Fruit fly (Drosophila melanogaster) whole organism, embryonic: ENCODE data around the gene hang.

Experiments
- Atf-2 ChIP-seq: fragments of 200-800 bp; sonication (Bioruptor generic); optimal IDR thresholded peaks from 2 replicates; lab custom pipeline; 2016; ENCODE audit warnings: missing biosample characterization, missing genetic modification characterization
- CG12219 ChIP-seq: fragments of 200-800 bp; sonication (Bioruptor generic); optimal IDR thresholded peaks from 3 replicates; lab custom pipeline; 2018; ENCODE audit warnings: missing biosample characterization, mild to moderate bottlenecking, missing genetic modification characterization
- CG13287 ChIP-seq: fragments of 200-800 bp; sonication (Bioruptor generic); IDR thresholded peaks from 2 replicates; pipeline ENCODE4 v1.3.6; 2022; ENCODE audit warnings: missing biosample characterization, missing genetic modification characterization; ENCODE audit not compliant: partially characterized antibody
- CG13775 ChIP-seq: fragments of 200-800 bp; sonication (Bioruptor generic); optimal IDR thresholded peaks from 3 replicates; lab custom pipeline; 2017; ENCODE audit warnings: missing biosample characterization, mild to moderate bottlenecking, missing genetic modification characterization
- CG1603 ChIP-seq: fragments of 200-800 bp; sonication (Bioruptor generic); optimal IDR thresholded peaks from 2 replicates; lab custom pipeline; 2019; ENCODE audit warnings: missing biosample characterization, mild to moderate bottlenecking, missing genetic modification characterization, moderate library complexity
- CG1792 ChIP-seq: fragments of 200-800 bp; sonication (Bioruptor generic); optimal IDR thresholded peaks from 2 replicates; lab custom pipeline; 2016; ENCODE audit warnings: missing biosample characterization, missing genetic modification characterization
- CG1832 ChIP-seq: fragments of 200-800 bp; sonication (Bioruptor generic); optimal IDR thresholded peaks from 2 replicates; lab custom pipeline; 2017; ENCODE audit warnings: missing biosample characterization, mild to moderate bottlenecking, missing genetic modification characterization, inconsistent platforms
- CG18599 ChIP-seq: fragments of 200-800 bp; sonication (Bioruptor generic); optimal IDR thresholded peaks from 3 replicates; lab custom pipeline; 2017; ENCODE audit warnings: missing biosample characterization, missing genetic modification characterization, mild to moderate bottlenecking, moderate library complexity, missing genetic modification reagents
- CG2120 ChIP-seq: fragments of 200-800 bp; sonication (Bioruptor generic); optimal IDR thresholded peaks from 3 replicates; lab custom pipeline; 2016; ENCODE audit warnings: missing biosample characterization, missing genetic modification characterization
- CG4424 ChIP-seq: fragments of 200-800 bp; sonication (Bioruptor generic); optimal IDR thresholded peaks from 3 replicates; lab custom pipeline; 2016; ENCODE audit warnings: missing biosample characterization, missing genetic modification characterization
- CG6683 ChIP-seq: fragments of 200-800 bp; sonication (Bioruptor generic); optimal IDR thresholded peaks from 2 replicates; lab custom pipeline; 2017; ENCODE audit warnings: missing biosample characterization, mild to moderate bottlenecking, missing genetic modification characterization, missing genetic modification reagents
- CG9437 ChIP-seq: fragments of 200-800 bp; sonication (Bioruptor generic); optimal IDR thresholded peaks from 2 replicates; lab custom pipeline; 2018; ENCODE audit warnings: missing biosample characterization, mild to moderate bottlenecking, missing genetic modification characterization
- Doc3 ChIP-seq: fragments of 200-800 bp; sonication (Bioruptor generic); IDR thresholded peaks from 3 replicates; pipeline ENCODE4 v1.3.6; 2022; ENCODE audit warnings: missing biosample characterization, missing genetic modification characterization; ENCODE audit not compliant: partially characterized antibody
- Dref ChIP-seq: fragments of 200-800 bp; sonication (Bioruptor generic); IDR thresholded peaks from 2 replicates; pipeline ENCODE4 v1.3.6; 2022; ENCODE audit warnings: missing biosample characterization, missing genetic modification characterization
- Eip74EF ChIP-seq, 2 experiments: fragments of 200-800 bp in 1 of 2; fragments of >200 bp in 1 of 2; sonication (Bioruptor generic) in 1 of 2; optimal IDR thresholded peaks; 2 replicates each; lab custom pipeline; 2017 to 2019; ENCODE audit warnings: missing biosample characterization in 2 of 2, missing genetic modification characterization in 2 of 2, mild to moderate bottlenecking in 1 of 2, moderate library complexity in 1 of 2
- Ets65A ChIP-seq: fragments of 200-800 bp; sonication (Bioruptor generic); peaks from one replicate; lab custom pipeline; 2016; ENCODE audit warnings: missing biosample characterization, missing genetic modification characterization
- Gsc ChIP-seq: fragments of 200-800 bp; sonication (Bioruptor generic); IDR thresholded peaks from 2 replicates; pipeline ENCODE4 v1.3.6; 2022; ENCODE audit warnings: missing biosample characterization, missing genetic modification characterization
- Kr ChIP-seq: fragments of 200-800 bp; sonication (Bioruptor generic); optimal IDR thresholded peaks from 2 replicates; lab custom pipeline; 2017; ENCODE audit warnings: missing biosample characterization, mild to moderate bottlenecking, missing genetic modification characterization
- Max ChIP-seq: fragments of 200-800 bp; sonication (Bioruptor generic); optimal IDR thresholded peaks from 2 replicates; lab custom pipeline; 2016; ENCODE audit warnings: missing biosample characterization, mild to moderate bottlenecking, missing genetic modification characterization
- Med ChIP-seq: fragments of 200-800 bp; sonication (Bioruptor generic); peaks from one replicate; lab custom pipeline; 2016; ENCODE audit warnings: missing biosample characterization, missing genetic modification characterization, mild to moderate bottlenecking, inconsistent platforms, moderate library complexity
- NFAT ChIP-seq: fragments of 200-800 bp; sonication (Bioruptor generic); IDR thresholded peaks from 2 replicates; pipeline ENCODE4 v1.3.6; 2022; ENCODE audit warnings: missing biosample characterization, missing genetic modification characterization
- Pdp1 ChIP-seq, 2 experiments: fragments of 200-800 bp; sonication (Bioruptor generic); optimal IDR thresholded peaks; 3 replicates each; lab custom pipeline; 2016; ENCODE audit warnings: missing biosample characterization in 2 of 2, missing genetic modification characterization in 2 of 2, mild to moderate bottlenecking in 1 of 2, moderate library complexity in 1 of 2
- Side ChIP-seq: fragments of 200-800 bp; sonication (Bioruptor generic); optimal IDR thresholded peaks from 2 replicates; lab custom pipeline; 2016; ENCODE audit warnings: missing biosample characterization, missing genetic modification characterization
- Six4 ChIP-seq: fragments of 200-800 bp; sonication (Bioruptor generic); optimal IDR thresholded peaks from 2 replicates; lab custom pipeline; 2016; ENCODE audit warnings: missing biosample characterization, missing genetic modification characterization
- ap ChIP-seq: fragments of 200-800 bp; sonication (Bioruptor generic); IDR thresholded peaks from 2 replicates; pipeline ENCODE4 v1.3.6; 2022; ENCODE audit warnings: missing biosample characterization, missing genetic modification characterization
- bcd ChIP-seq: fragments of 200-800 bp; sonication (Bioruptor generic); optimal IDR thresholded peaks from 2 replicates; lab custom pipeline; 2017; ENCODE audit warnings: missing biosample characterization, mild to moderate bottlenecking, missing genetic modification characterization
- bsh ChIP-seq, 2 experiments: fragments of 200-800 bp; sonication (Bioruptor generic); optimal IDR thresholded peaks; 2 replicates each; lab custom pipeline; 2017 to 2018; ENCODE audit warnings: mild to moderate bottlenecking in 2 of 2, missing biosample characterization in 2 of 2, missing genetic modification characterization in 2 of 2, moderate library complexity in 1 of 2
- chinmo ChIP-seq: fragments of 200-800 bp; sonication (Bioruptor generic); IDR thresholded peaks from 4 replicates; pipeline ENCODE4 v1.3.6; 2022; ENCODE audit warnings: missing biosample characterization, missing genetic modification characterization; ENCODE audit not compliant: partially characterized antibody
- crc ChIP-seq: fragments of 200-800 bp; sonication (Bioruptor generic); optimal IDR thresholded peaks from 2 replicates; lab custom pipeline; 2016; ENCODE audit warnings: missing biosample characterization, missing genetic modification characterization
- gcm ChIP-seq: fragments of 200-800 bp; sonication (Bioruptor generic); optimal IDR thresholded peaks from 2 replicates; lab custom pipeline; 2019; ENCODE audit warnings: missing biosample characterization, mild to moderate bottlenecking, missing genetic modification characterization, moderate library complexity
- grn ChIP-seq: fragments of 200-800 bp; sonication (Bioruptor generic); optimal IDR thresholded peaks from 3 replicates; lab custom pipeline; 2017; ENCODE audit warnings: missing biosample characterization, missing genetic modification characterization
- gsb-n ChIP-seq: fragments of 200-800 bp; sonication (Bioruptor generic); optimal IDR thresholded peaks from 3 replicates; lab custom pipeline; 2018; ENCODE audit warnings: missing biosample characterization, mild to moderate bottlenecking, missing genetic modification characterization
- hb ChIP-seq: fragments of 200-800 bp; sonication (Bioruptor generic); IDR thresholded peaks from 3 replicates; pipeline ENCODE4 v1.3.6; 2022; ENCODE audit warnings: missing biosample characterization, missing genetic modification characterization; ENCODE audit not compliant: partially characterized antibody
- hkb ChIP-seq, 2 experiments: fragments of 200-800 bp in 1 of 2; fragments of >200 bp in 1 of 2; sonication (Bioruptor generic) in 1 of 2; IDR thresholded peaks in 1 of 2; optimal IDR thresholded peaks in 1 of 2; 2 replicates each; pipeline versions ENCODE4 v1.3.6 to Lab custom; 2017 to 2022; ENCODE audit warnings: missing biosample characterization in 1 of 2, missing genetic modification characterization in 1 of 2
- ind ChIP-seq: fragments of 200-800 bp; sonication (Bioruptor generic); optimal IDR thresholded peaks from 3 replicates; lab custom pipeline; 2016; ENCODE audit warnings: missing biosample characterization, missing genetic modification characterization
- insv ChIP-seq, 2 experiments: fragments of 200-800 bp; sonication (Bioruptor generic); optimal IDR thresholded peaks; 3 replicates each; lab custom pipeline; 2016 to 2018; ENCODE audit warnings: missing biosample characterization in 2 of 2, missing genetic modification characterization in 2 of 2
- nau ChIP-seq: fragments of 200-800 bp; sonication (Bioruptor generic); optimal IDR thresholded peaks from 3 replicates; lab custom pipeline; 2017; ENCODE audit warnings: missing biosample characterization, mild to moderate bottlenecking, missing genetic modification characterization, missing genetic modification reagents
- org-1 ChIP-seq: fragments of 200-800 bp; sonication (Bioruptor generic); optimal IDR thresholded peaks from 2 replicates; lab custom pipeline; 2017; ENCODE audit warnings: missing biosample characterization, missing genetic modification characterization
- pfk ChIP-seq: fragments of 200-800 bp; sonication (Bioruptor generic); optimal IDR thresholded peaks from 2 replicates; lab custom pipeline; 2018; ENCODE audit warnings: missing biosample characterization, mild to moderate bottlenecking, missing genetic modification characterization, moderate library complexity
- phol ChIP-seq: fragments of 200-800 bp; sonication (Bioruptor generic); optimal IDR thresholded peaks from 3 replicates; lab custom pipeline; 2018; ENCODE audit warnings: missing biosample characterization, mild to moderate bottlenecking, missing genetic modification characterization, moderate library complexity
- pros ChIP-seq: fragments of 200-800 bp; sonication (Bioruptor generic); optimal IDR thresholded peaks from 3 replicates; lab custom pipeline; 2019; ENCODE audit warnings: missing biosample characterization, mild to moderate bottlenecking, missing genetic modification characterization, moderate library complexity
- pum ChIP-seq: fragments of 200-800 bp; sonication (Bioruptor generic); optimal IDR thresholded peaks from 2 replicates; lab custom pipeline; 2016; ENCODE audit warnings: missing biosample characterization, missing genetic modification characterization
- row ChIP-seq: fragments of 200-800 bp; sonication (Bioruptor generic); IDR thresholded peaks from 3 replicates; pipeline ENCODE4 v1.3.6; 2022; ENCODE audit warnings: missing biosample characterization, missing genetic modification characterization
- sc ChIP-seq, 3 experiments: fragments of >200 bp in 2 of 3; fragments of 200-800 bp in 1 of 3; sonication (Bioruptor generic) in 1 of 3; optimal IDR thresholded peaks; 2 replicates in 2 of 3; 3 replicates in 1 of 3; lab custom pipeline; 2017; ENCODE audit warnings: mild to moderate bottlenecking in 1 of 3, missing biosample characterization in 1 of 3, missing genetic modification characterization in 1 of 3, missing genetic modification reagents in 1 of 3
- sna ChIP-seq: fragments of 200-800 bp; sonication (Bioruptor generic); IDR thresholded peaks from 2 replicates; pipeline ENCODE4 v1.3.6; 2022; ENCODE audit warnings: missing biosample characterization, missing genetic modification characterization; ENCODE audit not compliant: partially characterized antibody
- sqz ChIP-seq: fragments of 200-800 bp; sonication (Bioruptor generic); optimal IDR thresholded peaks from 3 replicates; lab custom pipeline; 2018; ENCODE audit warnings: missing biosample characterization, mild to moderate bottlenecking, missing genetic modification characterization
- tgo ChIP-seq: fragments of 200-800 bp; sonication (Bioruptor generic); IDR thresholded peaks from 3 replicates; pipeline ENCODE4 v1.3.6; 2022; ENCODE audit warnings: missing biosample characterization, missing genetic modification characterization
- zfh2 ChIP-seq: fragments of 200-800 bp; sonication (Bioruptor generic); optimal IDR thresholded peaks from 2 replicates; lab custom pipeline; 2016; ENCODE audit warnings: missing biosample characterization, missing genetic modification characterization

The hang gene

dm6 chrX:16426478-16427052, 3.9 kb downstream of the hang start (continued):
- no peak for TF ChIP-seq grn (GFP tag; lab: Kevin White, UChicago)
- no peak for TF ChIP-seq nau (GFP tag; lab: Kevin White, UChicago)
- no peak for TF ChIP-seq CG1603 (tag; lab: Kevin White, UChicago)
- no peak for TF ChIP-seq CG2120
- TF ChIP-seq CG18599, result peak; percentile 14
- TF ChIP-seq ind (GFP tag; lab: Kevin White, UChicago), result no peak
- no peak for TF ChIP-seq chinmo (GFP tag; lab: Robert Waterston, UW)
- TF ChIP-seq CG9437, result no peak
- TF ChIP-seq pfk (GFP tag; lab: Kevin White, UChicago), result no peak
- peak; percentile 69 for TF ChIP-seq Med (GFP tag; lab: Kevin White, UChicago)
- peak; percentile 47 for TF ChIP-seq Dref (GFP tag; lab: Robert Waterston, UW)
- no peak for TF ChIP-seq CG6683 (GFP tag; lab: Kevin White, UChicago)
- no peak for TF ChIP-seq ap (GFP tag; lab: Robert Waterston, UW)
- TF ChIP-seq NFAT (GFP tag; lab: Robert Waterston, UW), result peak; percentile 10; the same call in 1 of the 2 replicates
- no peak for TF ChIP-seq Pdp1 (GFP tag; optimal IDR thresholded peaks at IDR 0.05; lab: Kevin White, UChicago)
- TF ChIP-seq Gsc (GFP tag; lab: Robert Waterston, UW), result no peak
- TF ChIP-seq CG12219, result peak; percentile 5
- no peak for TF ChIP-seq gsb-n (tag; lab: Kevin White, UChicago)
- TF ChIP-seq pros, result peak; percentile 88
- no peak for TF ChIP-seq crc
- peak; percentile 30 for TF ChIP-seq phol (tag; lab: Kevin White, UChicago)
- TF ChIP-seq sc (optimal IDR thresholded peaks at IDR 0.05; lab: Kevin White, UChicago), result no peak
- TF ChIP-seq sc (GFP tag; optimal IDR thresholded peaks at IDR 0.05; lab: Kevin White, UChicago), result no peak
- no peak for TF ChIP-seq Six4 (GFP tag; lab: Kevin White, UChicago)
- no peak for TF ChIP-seq Kr (GFP tag; lab: Kevin White, UChicago)
- TF ChIP-seq Eip74EF (GFP tag; optimal IDR thresholded peaks at IDR 0.05; lab: Kevin White, UChicago), result no peak
- no peak for TF ChIP-seq bcd (GFP tag; lab: Kevin White, UChicago)
- no peak for TF ChIP-seq Side (GFP tag; lab: Kevin White, UChicago)
- peak in 1 of 2 experiments; percentile 7 for TF ChIP-seq bsh (GFP tag; optimal IDR thresholded peaks at IDR 0.05; lab: Kevin White, UChicago)
- no peak for TF ChIP-seq CG4424 (GFP tag; lab: Kevin White, UChicago)
- no peak for TF ChIP-seq hkb (optimal IDR thresholded peaks at IDR 0.05; lab: Kevin White, UChicago)
- no peak for TF ChIP-seq hkb (GFP tag; IDR thresholded peaks at IDR 0.05; lab: Robert Waterston, UW)
- TF ChIP-seq CG13775 (GFP tag; lab: Kevin White, UChicago), result no peak
- TF ChIP-seq hb (GFP tag; lab: Robert Waterston, UW), result no peak
- TF ChIP-seq sna (GFP tag; lab: Robert Waterston, UW), result no peak
- TF ChIP-seq CG13287 (GFP tag; lab: Robert Waterston, UW), result peak; percentile 9; the same call in 1 of the 2 replicates
- no peak for TF ChIP-seq Atf-2
- no peak for TF ChIP-seq sqz (GFP tag; lab: Kevin White, UChicago)
- TF ChIP-seq row (GFP tag; lab: Robert Waterston, UW), result peak; percentile 34; the same call in 1 of the 3 replicates
- no peak for TF ChIP-seq org-1 (GFP tag; lab: Kevin White, UChicago)
- no peak for TF ChIP-seq Ets65A (GFP tag; lab: Kevin White, UChicago)
- TF ChIP-seq zfh2, result no peak
- TF ChIP-seq pum (GFP tag; lab: Kevin White, UChicago), result no peak
- no peak for TF ChIP-seq CG1832 (GFP tag; lab: Kevin White, UChicago)
- TF ChIP-seq insv (GFP tag; optimal IDR thresholded peaks at IDR 0.05; lab: Kevin White, UChicago), result no peak
- no peak for TF ChIP-seq Doc3
- TF ChIP-seq Max (GFP tag; lab: Kevin White, UChicago), result no peak
- no peak for TF ChIP-seq CG1792
- peak; percentile 22 for TF ChIP-seq gcm (GFP tag; lab: Kevin White, UChicago)
- TF ChIP-seq tgo, result no peak
